Worm (Caenorhabditis elegans): ENCODE measurements around the gene sgn-1.

sgn-1 gene

DNA sequence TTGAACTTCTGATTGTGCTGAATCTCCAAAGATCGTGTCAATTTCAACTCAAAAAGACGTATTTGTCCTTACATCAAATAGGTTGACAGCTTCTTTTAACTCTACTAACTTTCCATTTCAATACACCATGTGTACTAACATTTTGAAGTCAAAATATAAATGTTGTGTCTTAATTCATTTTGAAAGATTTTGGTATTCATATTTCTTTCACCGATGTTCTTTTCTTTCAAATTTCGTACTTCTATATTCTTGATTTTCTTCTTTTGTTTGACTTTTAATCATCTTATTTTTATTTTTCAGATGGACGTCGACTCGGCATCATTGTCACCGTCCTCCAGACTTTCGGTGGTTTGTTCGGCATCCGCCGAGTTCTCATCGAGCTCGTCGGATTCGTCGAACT lies 31.8 kb downstream of the sgn-1 start, which contains the start of gene atf-2:
TSS of gene atf-2 (plus strand) at position 301 of the 400 bp plus-strand sequence.
- no peak for TF ChIP-seq set-16 (GFP tag; IDR thresholded peaks at IDR 0.05)
- TF ChIP-seq pqm-1 (tag; optimal IDR thresholded peaks at IDR 0.05) = no peak
- TF ChIP-seq nhr-42 (GFP tag; IDR thresholded peaks at IDR 0.05) = no peak
- no peak for TF ChIP-seq mdt-29 (GFP tag; IDR thresholded peaks at IDR 0.05)
- TF ChIP-seq mes-2 (tag; optimal IDR thresholded peaks at IDR 0.05; ENCODE audit: poor library complexity, severe bottlenecking) = no peak
- TF ChIP-seq ctbp-1 (GFP tag; IDR thresholded peaks at IDR 0.05) = no peak
- TF ChIP-seq zip-11 (GFP tag; IDR thresholded peaks at IDR 0.05) = no peak

DNA sequence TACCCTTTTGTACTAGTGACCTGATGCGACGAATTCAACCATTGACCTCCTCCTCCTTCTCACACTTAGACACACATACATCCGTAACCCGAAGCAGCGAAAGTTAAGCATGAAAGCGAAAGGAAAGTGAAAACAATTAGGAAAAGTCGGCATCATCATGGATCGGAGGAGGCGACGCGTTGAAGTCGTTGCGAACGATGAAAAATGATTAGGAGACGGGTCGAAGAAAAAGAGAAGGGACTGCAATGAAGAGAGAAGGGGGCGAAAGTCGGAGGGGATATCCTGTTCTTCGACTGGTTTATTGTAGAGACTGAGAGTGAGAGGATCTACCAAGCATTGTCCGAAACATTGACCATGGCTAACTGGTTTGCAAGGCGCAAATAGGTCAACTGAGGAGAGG lies 32.4 kb downstream of the sgn-1 start:
- TF ChIP-seq nhr-48 (tag; optimal IDR thresholded peaks at IDR 0.05) (peak; percentile 55), nhr-102 (tag; optimal IDR thresholded peaks at IDR 0.05) (no peak), aha-1 (tag) (peak; percentile 92), hlh-11 (tag; optimal IDR thresholded peaks at IDR 0.05) (peak; percentile 66), nhr-76 (tag; optimal IDR thresholded peaks at IDR 0.05) (no peak), skn-1 (tag; optimal IDR thresholded peaks at IDR 0.05) (no peak), fos-1 (tag; optimal IDR thresholded peaks at IDR 0.05) (no peak), unc-62 (GFP tag; optimal IDR thresholded peaks at IDR 0.05 in 1 of 2) (peak in 1 of 2 experiments; percentile 47), unc-62 (tag; optimal IDR thresholded peaks at IDR 0.05) (no peak), zip-11 (GFP tag; IDR thresholded peaks at IDR 0.05) (no peak), Y75B8A.6 (GFP tag; IDR thresholded peaks at IDR 0.05) (no peak), lin-29 (GFP tag; IDR thresholded peaks at IDR 0.05) (no peak), nhr-11 (tag; optimal IDR thresholded peaks at IDR 0.05) (no peak), arid-1 (GFP tag; conservative IDR thresholded peaks at IDR 0.05) (no peak), mdl-1 (tag; optimal IDR thresholded peaks at IDR 0.05) (peak in 1 of 2 experiments; percentile 63), nhr-28 (tag; optimal IDR thresholded peaks at IDR 0.05) (peak; percentile 35), mxl-3 (GFP tag; optimal IDR thresholded peaks at IDR 0.05) (peak; percentile 46), snpc-1.2 (GFP tag; IDR thresholded peaks at IDR 0.05) (no peak), ztf-11 (tag; optimal IDR thresholded peaks at IDR 0.05) (no peak), nhr-6 (tag; optimal IDR thresholded peaks at IDR 0.05) (no peak), cey-2 (tag; optimal IDR thresholded peaks at IDR 0.05; ENCODE audit: borderline replicate concordance, insufficient read depth) (no peak), daf-16 (GFP tag; optimal IDR thresholded peaks at IDR 0.05) (no peak), daf-16 (tag; optimal IDR thresholded peaks at IDR 0.05) (no peak)

DNA sequence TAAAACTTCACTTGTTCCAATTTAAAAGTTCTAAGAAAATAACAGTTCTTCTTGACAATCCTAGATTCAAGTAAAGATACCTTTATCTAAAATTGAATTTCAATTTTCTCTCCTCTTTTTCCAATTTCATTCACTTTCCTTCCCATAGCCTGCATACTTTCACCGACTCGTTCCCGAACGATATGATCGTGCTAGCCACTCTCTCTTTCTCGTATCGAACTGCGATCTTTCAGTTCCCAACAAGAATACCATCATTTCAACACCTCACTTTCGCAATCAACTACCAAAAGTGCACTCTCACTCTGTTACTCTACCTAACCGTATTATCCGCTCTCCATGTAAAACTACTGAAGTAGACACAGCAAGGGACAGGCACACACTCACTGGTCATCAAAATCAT lies 33.4 kb downstream of the sgn-1 start:
- TF ChIP-seq mdl-1 (tag; optimal IDR thresholded peaks at IDR 0.05) (no peak), unc-130 (GFP tag; optimal IDR thresholded peaks at IDR 0.05) (no peak), ceh-28 (tag; optimal IDR thresholded peaks at IDR 0.05) (no peak), nhr-25 (tag; optimal IDR thresholded peaks at IDR 0.05; ENCODE audit: borderline replicate concordance, insufficient read depth) (no peak), nhr-42 (GFP tag; IDR thresholded peaks at IDR 0.05) (no peak), ceh-44 (GFP tag; IDR thresholded peaks at IDR 0.05) (no peak), madf-9 (GFP tag; conservative IDR thresholded peaks at IDR 0.05) (no peak), lin-15B (tag; optimal IDR thresholded peaks at IDR 0.05) (no peak), F10B5.3 (tag; optimal IDR thresholded peaks at IDR 0.05) (no peak), jun-1 (tag; optimal IDR thresholded peaks at IDR 0.05) (no peak), R02D3.7 (tag; optimal IDR thresholded peaks at IDR 0.05) (no peak), Y75B8A.6 (GFP tag; IDR thresholded peaks at IDR 0.05) (no peak), Y48G9A.11 (GFP tag; IDR thresholded peaks at IDR 0.05) (no peak)
